Fruit fly (Drosophila melanogaster): ENCODE measurements around the gene CG32473.

- TF ChIP-seq dl (GFP tag; optimal IDR thresholded peaks at IDR 0.05; ENCODE audit: insufficient read depth in 1 of 2, partially characterized antibody in 2 of 2) (no peak), tai (GFP tag; optimal IDR thresholded peaks at IDR 0.05) (no peak), brk (GFP tag; optimal IDR thresholded peaks at IDR 0.05) (no peak)
These were observed 57.7 kb downstream of the CG32473 start for dm6 chr3R:13360108-13360507.
